Fruit fly (Drosophila melanogaster): ENCODE results near the gene Obp28a.

DNA sequence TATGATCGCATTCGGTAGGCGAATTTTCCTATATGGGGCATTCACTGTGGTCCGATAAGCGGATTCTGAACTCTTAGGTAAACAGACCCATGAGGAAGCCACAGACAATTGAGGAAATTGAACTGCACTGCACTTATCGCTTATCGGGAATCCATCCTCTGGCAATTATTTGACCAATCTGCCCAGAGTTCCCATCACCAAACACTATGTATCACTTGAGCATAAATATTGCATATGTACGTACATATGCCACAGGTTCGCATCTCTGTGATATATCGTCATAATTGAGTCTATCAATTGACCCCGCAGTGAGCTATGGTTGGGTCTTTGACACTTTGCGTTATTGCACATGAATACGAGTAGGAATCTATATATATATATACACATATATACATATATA, 48.8 kb downstream of the Obp28a start:
- no peak for TF ChIP-seq pan (optimal IDR thresholded peaks at IDR 0.05)
- TF ChIP-seq psq (optimal IDR thresholded peaks at IDR 0.05) = no peak

All from whole organism.